Fruit fly (Drosophila melanogaster): ENCODE measurements around the gene AdamTS-B.

Gene AdamTS-B

DNA sequence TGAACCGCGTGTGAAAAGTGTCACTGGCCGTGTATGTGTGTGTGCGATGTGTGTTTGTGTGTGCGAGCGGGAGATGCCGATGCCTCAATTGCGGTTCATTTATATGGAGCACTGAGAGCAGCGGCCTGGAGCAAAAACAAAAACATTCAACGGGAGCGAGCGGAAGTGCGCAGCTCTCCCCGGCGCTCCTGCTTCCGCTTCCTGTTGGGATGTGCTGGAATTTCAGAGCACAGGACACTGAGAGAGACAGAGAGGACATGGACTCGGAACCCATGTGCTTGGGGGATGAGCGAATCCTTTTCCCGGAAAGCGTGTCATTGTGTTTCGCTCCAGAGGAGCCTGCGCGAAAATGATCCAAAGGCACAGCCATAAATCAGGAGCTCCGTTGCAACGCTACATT is 34.1 kb upstream of the AdamTS-B start (continued):
- TF ChIP-seq cad (GFP tag; optimal IDR thresholded peaks at IDR 0.05), result no peak
- TF ChIP-seq CG4282 (GFP tag; optimal IDR thresholded peaks at IDR 0.05), result no peak
- no peak for TF ChIP-seq CG1529 (GFP tag; optimal IDR thresholded peaks at IDR 0.05)
- TF ChIP-seq CG30431 (GFP tag; optimal IDR thresholded peaks at IDR 0.05), result no peak
- no peak for TF ChIP-seq vfl (GFP tag; optimal IDR thresholded peaks at IDR 0.05)
- TF ChIP-seq HHEX (GFP tag; optimal IDR thresholded peaks at IDR 0.05), result peak; percentile 51
- peak; percentile 62 for TF ChIP-seq CG4328 (GFP tag; optimal IDR thresholded peaks at IDR 0.05)
- TF ChIP-seq pum (GFP tag; optimal IDR thresholded peaks at IDR 0.05), result no peak
- no peak for TF ChIP-seq CG9437 (GFP tag; optimal IDR thresholded peaks at IDR 0.05)
- TF ChIP-seq CG6791 (GFP tag; IDR thresholded peaks at IDR 0.05; ENCODE audit: partially characterized antibody), result no peak
- TF ChIP-seq CoRest (tag; optimal IDR thresholded peaks at IDR 0.05), result no peak
- TF ChIP-seq btn (GFP tag; optimal IDR thresholded peaks at IDR 0.05), result no peak
- TF ChIP-seq CG7839 (tag; optimal IDR thresholded peaks at IDR 0.05), result no peak
- no peak for TF ChIP-seq unc-4 (GFP tag; IDR thresholded peaks at IDR 0.05; ENCODE audit: partially characterized antibody)
- TF ChIP-seq Myb (GFP tag; optimal IDR thresholded peaks at IDR 0.05), result no peak
- TF ChIP-seq CG2129 (GFP tag; IDR thresholded peaks at IDR 0.05; ENCODE audit: partially characterized antibody), result no peak
- no peak for TF ChIP-seq HmgZ (tag; optimal IDR thresholded peaks at IDR 0.05)
- TF ChIP-seq CG10147 (GFP tag; optimal IDR thresholded peaks at IDR 0.05), result no peak
- no peak for TF ChIP-seq CG10274 (GFP tag; optimal IDR thresholded peaks at IDR 0.05)
- TF ChIP-seq CG9817 (tag; optimal IDR thresholded peaks at IDR 0.05), result no peak
- TF ChIP-seq CG6654 (GFP tag; optimal IDR thresholded peaks at IDR 0.05), result no peak
- TF ChIP-seq CG31365 (tag; optimal IDR thresholded peaks at IDR 0.05), result peak; percentile 50
- TF ChIP-seq Mes4 (GFP tag; optimal IDR thresholded peaks at IDR 0.05), result no peak
- TF ChIP-seq CG10267 (tag; optimal IDR thresholded peaks at IDR 0.05), result no peak
- TF ChIP-seq CG13894 (tag; optimal IDR thresholded peaks at IDR 0.05), result peak; percentile 42
- TF ChIP-seq Dp (GFP tag; optimal IDR thresholded peaks at IDR 0.05), result no peak
- no peak for TF ChIP-seq sisA (GFP tag; IDR thresholded peaks at IDR 0.05)
- TF ChIP-seq tll (GFP tag; optimal IDR thresholded peaks at IDR 0.05), result no peak
- TF ChIP-seq CG14860 (GFP tag; IDR thresholded peaks at IDR 0.05; ENCODE audit: partially characterized antibody), result no peak
- TF ChIP-seq CG18764 (GFP tag; optimal IDR thresholded peaks at IDR 0.05), result no peak
- TF ChIP-seq usp (GFP tag; optimal IDR thresholded peaks at IDR 0.05), result no peak
- no peak for TF ChIP-seq CG17186 (GFP tag; optimal IDR thresholded peaks at IDR 0.05)
- TF ChIP-seq repo (GFP tag; optimal IDR thresholded peaks at IDR 0.05), result no peak
- peak; percentile 68 for TF ChIP-seq pfk (GFP tag; optimal IDR thresholded peaks at IDR 0.05)
- TF ChIP-seq tin (GFP tag; optimal IDR thresholded peaks at IDR 0.05), result no peak
- TF ChIP-seq Ets97D (GFP tag; optimal IDR thresholded peaks at IDR 0.05), result peak; percentile 73
- TF ChIP-seq rib (GFP tag; IDR thresholded peaks at IDR 0.05), result no peak
- TF ChIP-seq stwl (tag; optimal IDR thresholded peaks at IDR 0.05), result no peak
- no peak for TF ChIP-seq Doc2 (GFP tag; IDR thresholded peaks at IDR 0.05)
- TF ChIP-seq Med (GFP tag), result peak; percentile 56
- no peak for TF ChIP-seq Camta (GFP tag; optimal IDR thresholded peaks at IDR 0.05)
- no peak for TF ChIP-seq CG32767 (GFP tag; IDR thresholded peaks at IDR 0.05)
- peak; percentile 56 for TF ChIP-seq CG6854 (GFP tag; optimal IDR thresholded peaks at IDR 0.05)
- TF ChIP-seq CG1792 (GFP tag; optimal IDR thresholded peaks at IDR 0.05), result no peak
- TF ChIP-seq Hr78 (GFP tag; optimal IDR thresholded peaks at IDR 0.05), result no peak
- TF ChIP-seq MTF-1 (GFP tag; optimal IDR thresholded peaks at IDR 0.05; ENCODE audit: borderline replicate concordance), result peak; percentile 46
- peak; percentile 46; the same call in 1 of the 2 replicates for TF ChIP-seq vvl (GFP tag; IDR thresholded peaks at IDR 0.05)
- TF ChIP-seq Chrac-16 (GFP tag; optimal IDR thresholded peaks at IDR 0.05), result no peak
- no peak for TF ChIP-seq p53 (GFP tag; optimal IDR thresholded peaks at IDR 0.05)
- TF ChIP-seq dmrt99B (tag; optimal IDR thresholded peaks at IDR 0.05), result peak; percentile 14
- TF ChIP-seq CG12104 (GFP tag; optimal IDR thresholded peaks at IDR 0.05), result no peak
